Fruit fly (Drosophila melanogaster) whole organism, prepupa: ENCODE results near the gene CG42685.

Experiments
- Blimp-1 ChIP-seq: fragments of 200-800 bp; sonication (Bioruptor generic); optimal IDR thresholded peaks from 3 replicates; lab custom pipeline; 2017; ENCODE audit warnings: missing biosample characterization, missing genetic modification characterization, mild to moderate bottlenecking, moderate library complexity, missing genetic modification reagents
- CG10631 ChIP-seq: fragments of 200-800 bp; sonication (Bioruptor generic); optimal IDR thresholded peaks from 2 replicates; lab custom pipeline; 2016; ENCODE audit warnings: missing biosample characterization, missing genetic modification characterization
- CG10669 ChIP-seq: fragments of 200-800 bp; sonication (Bioruptor generic); optimal IDR thresholded peaks from 3 replicates; lab custom pipeline; 2018; ENCODE audit warnings: missing biosample characterization, mild to moderate bottlenecking, missing genetic modification characterization, moderate library complexity
- CG11762 ChIP-seq: fragments of 200-800 bp; sonication (Bioruptor generic); optimal IDR thresholded peaks from 3 replicates; lab custom pipeline; 2016; ENCODE audit warnings: missing biosample characterization, missing genetic modification characterization; ENCODE audit not compliant: insufficient read depth
- CG11902 ChIP-seq: fragments of 200-800 bp; sonication (Bioruptor generic); optimal IDR thresholded peaks from 3 replicates; lab custom pipeline; 2016; ENCODE audit warnings: missing biosample characterization, missing genetic modification characterization
- CG15336 ChIP-seq: fragments of 200-800 bp; sonication (Bioruptor generic); IDR thresholded peaks from 2 replicates; pipeline ENCODE4 v1.3.6; 2022; ENCODE audit warnings: missing biosample characterization, missing genetic modification characterization
- CG1621 ChIP-seq: fragments of 200-800 bp; sonication (Bioruptor generic); optimal IDR thresholded peaks from 3 replicates; lab custom pipeline; 2018; ENCODE audit warnings: missing biosample characterization, mild to moderate bottlenecking, missing genetic modification characterization
- CG31627 ChIP-seq: fragments of 200-800 bp; sonication (Bioruptor generic); optimal IDR thresholded peaks from 3 replicates; lab custom pipeline; 2016; ENCODE audit warnings: missing biosample characterization, missing genetic modification characterization
- CG32006 ChIP-seq: fragments of 200-800 bp; sonication (Bioruptor generic); optimal IDR thresholded peaks from 3 replicates; lab custom pipeline; 2017; ENCODE audit warnings: missing biosample characterization, mild to moderate bottlenecking, missing genetic modification characterization
- CG6163 ChIP-seq: fragments of 200-800 bp; sonication (Bioruptor generic); IDR thresholded peaks from 3 replicates; pipeline ENCODE4 v1.3.6; 2022; ENCODE audit warnings: missing biosample characterization, missing genetic modification characterization
- CG6276 ChIP-seq: fragments of 200-800 bp; sonication (Bioruptor generic); optimal IDR thresholded peaks from 2 replicates; lab custom pipeline; 2017; ENCODE audit warnings: missing biosample characterization, mild to moderate bottlenecking, missing genetic modification characterization
- CG6792 ChIP-seq: fragments of 200-800 bp; sonication (Bioruptor generic); optimal IDR thresholded peaks from 3 replicates; lab custom pipeline; 2016; ENCODE audit warnings: missing biosample characterization, missing genetic modification characterization
- CG7368 ChIP-seq: fragments of 200-800 bp; sonication (Bioruptor generic); optimal IDR thresholded peaks from 3 replicates; lab custom pipeline; 2016; ENCODE audit warnings: missing biosample characterization, missing genetic modification characterization
- CG8119 ChIP-seq: fragments of 200-800 bp; sonication (Bioruptor generic); IDR thresholded peaks from 3 replicates; pipeline ENCODE4 v1.3.6; 2022; ENCODE audit warnings: missing biosample characterization, missing genetic modification characterization
- CG8319 ChIP-seq: fragments of 200-800 bp; sonication (Bioruptor generic); optimal IDR thresholded peaks from 3 replicates; lab custom pipeline; 2016; ENCODE audit warnings: missing biosample characterization, missing genetic modification characterization
- CG8632 ChIP-seq: fragments of 200-800 bp; sonication (Bioruptor generic); optimal IDR thresholded peaks from 3 replicates; lab custom pipeline; 2016; ENCODE audit warnings: missing biosample characterization, missing genetic modification characterization
- CG9139 ChIP-seq: fragments of 200-800 bp; sonication (Bioruptor generic); optimal IDR thresholded peaks from 3 replicates; lab custom pipeline; 2017; ENCODE audit warnings: missing biosample characterization, mild to moderate bottlenecking, missing genetic modification characterization
- Eip75B ChIP-seq: fragments of 200-800 bp; sonication (Bioruptor generic); optimal IDR thresholded peaks from 3 replicates; lab custom pipeline; 2016; ENCODE audit warnings: missing biosample characterization, missing genetic modification characterization
- Eip78C ChIP-seq: fragments of 200-800 bp; sonication (Bioruptor generic); peaks from one replicate; lab custom pipeline; 2016; ENCODE audit warnings: missing biosample characterization, missing genetic modification characterization
- Eip93F ChIP-seq: fragments of 200-800 bp; sonication (Bioruptor generic); optimal IDR thresholded peaks from 2 replicates; lab custom pipeline; 2016; ENCODE audit warnings: missing biosample characterization, mild to moderate bottlenecking, missing genetic modification characterization
- Ets96B ChIP-seq: fragments of 200-800 bp; optimal IDR thresholded peaks from 2 replicates; lab custom pipeline; 2019; ENCODE audit warnings: missing biosample characterization, mild to moderate bottlenecking, missing genetic modification characterization, moderate library complexity
- Gug ChIP-seq: fragments of 200-800 bp; sonication (Bioruptor generic); IDR thresholded peaks from 2 replicates; pipeline ENCODE4 v1.3.6; 2022; ENCODE audit warnings: missing biosample characterization, missing genetic modification characterization
- Hr39 ChIP-seq: fragments of 200-800 bp; sonication (Bioruptor generic); optimal IDR thresholded peaks from 2 replicates; lab custom pipeline; 2016; ENCODE audit warnings: missing biosample characterization, missing genetic modification characterization
- Hr4 ChIP-seq: fragments of 200-800 bp; sonication (Bioruptor generic); optimal IDR thresholded peaks from 3 replicates; lab custom pipeline; 2016; ENCODE audit warnings: missing biosample characterization, missing genetic modification characterization
- Lpt ChIP-seq: fragments of 200-800 bp; sonication (Bioruptor generic); optimal IDR thresholded peaks from 3 replicates; lab custom pipeline; 2016; ENCODE audit warnings: missing biosample characterization, missing genetic modification characterization
- Met ChIP-seq: fragments of 200-800 bp; sonication (Bioruptor generic); optimal IDR thresholded peaks from 3 replicates; lab custom pipeline; 2016; ENCODE audit warnings: missing biosample characterization, missing genetic modification characterization
- Smox ChIP-seq: fragments of 200-800 bp; sonication (Bioruptor generic); optimal IDR thresholded peaks from 3 replicates; lab custom pipeline; 2016; ENCODE audit warnings: missing biosample characterization, missing genetic modification characterization
- Sox102F ChIP-seq: fragments of 200-800 bp; sonication (Bioruptor generic); optimal IDR thresholded peaks from 2 replicates; lab custom pipeline; 2016; ENCODE audit warnings: missing biosample characterization, mild to moderate bottlenecking, missing genetic modification characterization
- Sox15 ChIP-seq: fragments of 200-800 bp; sonication (Bioruptor generic); optimal IDR thresholded peaks from 3 replicates; lab custom pipeline; 2016; ENCODE audit warnings: missing biosample characterization, missing genetic modification characterization
- achi ChIP-seq: fragments of 200-800 bp; sonication (Bioruptor generic); optimal IDR thresholded peaks from 3 replicates; lab custom pipeline; 2016; ENCODE audit warnings: missing biosample characterization, missing genetic modification characterization
- cyc ChIP-seq: fragments of 200-800 bp; sonication (Bioruptor generic); optimal IDR thresholded peaks from 3 replicates; lab custom pipeline; 2016; ENCODE audit warnings: missing biosample characterization, missing genetic modification characterization
- dsx ChIP-seq: fragments of 200-800 bp; optimal IDR thresholded peaks from 3 replicates; lab custom pipeline; 2019; ENCODE audit warnings: missing biosample characterization, mild to moderate bottlenecking, missing genetic modification characterization, moderate library complexity; ENCODE audit not compliant: poor library complexity, severe bottlenecking
- eg ChIP-seq: fragments of 200-800 bp; sonication (Bioruptor generic); IDR thresholded peaks from 3 replicates; pipeline ENCODE4 v1.3.6; 2022; ENCODE audit warnings: missing biosample characterization, missing genetic modification characterization
- esn ChIP-seq: fragments of 200-800 bp; sonication (Bioruptor generic); optimal IDR thresholded peaks from 2 replicates; lab custom pipeline; 2016; ENCODE audit warnings: missing biosample characterization, mild to moderate bottlenecking, missing genetic modification characterization, moderate library complexity
- fd59A ChIP-seq: fragments of 200-800 bp; sonication (Bioruptor generic); optimal IDR thresholded peaks from 2 replicates; lab custom pipeline; 2017; ENCODE audit warnings: missing biosample characterization, mild to moderate bottlenecking, missing genetic modification characterization, missing genetic modification reagents
- fd85E ChIP-seq: fragments of 200-800 bp; sonication (Bioruptor generic); optimal IDR thresholded peaks from 3 replicates; lab custom pipeline; 2016; ENCODE audit warnings: missing biosample characterization, missing genetic modification characterization
- fkh ChIP-seq: fragments of 200-800 bp; sonication (Bioruptor generic); optimal IDR thresholded peaks from 3 replicates; lab custom pipeline; 2017; ENCODE audit warnings: missing biosample characterization, mild to moderate bottlenecking, missing genetic modification characterization, moderate library complexity
- lz ChIP-seq: fragments of 200-800 bp; sonication (Bioruptor generic); optimal IDR thresholded peaks from 3 replicates; lab custom pipeline; 2016; ENCODE audit warnings: missing biosample characterization, missing genetic modification characterization
- pdm3 ChIP-seq: fragments of 200-800 bp; sonication (Bioruptor generic); optimal IDR thresholded peaks from 3 replicates; lab custom pipeline; 2016; ENCODE audit warnings: missing biosample characterization, missing genetic modification characterization
- salr ChIP-seq, 2 experiments: fragments of 200-800 bp; sonication (Bioruptor generic); optimal IDR thresholded peaks; 3 replicates each; lab custom pipeline; 2016 to 2018; ENCODE audit warnings: missing biosample characterization in 2 of 2, missing genetic modification characterization in 2 of 2, mild to moderate bottlenecking in 1 of 2
- svp ChIP-seq: fragments of 200-800 bp; sonication (Bioruptor generic); peaks from one replicate; lab custom pipeline; 2016; ENCODE audit warnings: missing biosample characterization, missing genetic modification characterization
- topi ChIP-seq: fragments of 200-800 bp; sonication (Bioruptor generic); optimal IDR thresholded peaks from 3 replicates; lab custom pipeline; 2016; ENCODE audit warnings: missing biosample characterization, missing genetic modification characterization
- vri ChIP-seq: fragments of 200-800 bp; sonication (Bioruptor generic); optimal IDR thresholded peaks from 3 replicates; lab custom pipeline; 2016; ENCODE audit warnings: missing biosample characterization, mild to moderate bottlenecking, missing genetic modification characterization

CG42685 gene

DNA sequence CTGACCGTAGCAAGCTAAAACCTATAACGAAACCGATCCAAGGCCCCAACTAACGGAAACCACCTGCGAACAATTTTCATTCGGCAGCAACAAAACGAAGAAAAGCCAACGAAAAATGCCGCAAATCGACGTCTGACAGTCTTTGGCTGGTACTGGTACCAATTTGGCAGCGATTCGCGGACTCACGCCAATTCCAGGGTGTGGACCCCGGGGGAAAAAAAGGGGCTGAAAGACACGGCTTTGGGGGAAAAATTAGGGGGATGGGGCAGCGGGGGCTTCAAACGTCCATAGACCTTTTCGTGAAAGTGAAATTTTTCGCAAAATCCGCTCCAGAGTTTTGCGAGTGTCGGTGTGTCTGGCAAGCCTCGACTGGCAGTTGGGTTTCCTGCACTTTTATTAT, 36.4 kb downstream of the CG42685 start:
- TF ChIP-seq vri (GFP tag; lab: Kevin White, UChicago) (no peak), eg (peak; percentile 56; the same call in 1 of the 3 replicates), CG8119 (peak; percentile 39; the same call in 1 of the 3 replicates), CG15336 (GFP tag; lab: Robert Waterston, UW) (0 out of 2 replicates have a peak, but pooled peaks have one; percentile 14), CG8632 (no peak)

dm6 chr2L:14690791-14691190, 39.2 kb downstream of the CG42685 start:
- TF ChIP-seq Sox102F (peak; percentile 46), Blimp-1 (GFP tag; lab: Kevin White, UChicago) (no peak), eg (0 out of 3 replicates have a peak, but pooled peaks have one; percentile 8), CG6792 (GFP tag; lab: Kevin White, UChicago) (no peak), cyc (GFP tag; lab: Kevin White, UChicago) (peak; percentile 46), topi (peak; percentile 42), Hr39 (GFP tag; lab: Kevin White, UChicago) (peak; percentile 39), CG31627 (GFP tag; lab: Kevin White, UChicago) (peak; percentile 5), lz (GFP tag; lab: Kevin White, UChicago) (peak; percentile 24), Hr4 (GFP tag; lab: Kevin White, UChicago) (peak; percentile 8), Smox (peak; percentile 36), Eip78C (GFP tag; lab: Kevin White, UChicago) (peak; percentile 74), fd85E (GFP tag; lab: Kevin White, UChicago) (no peak), Met (peak; percentile 54), CG6276 (GFP tag; lab: Kevin White, UChicago) (no peak), CG10631 (GFP tag; lab: Kevin White, UChicago) (peak; percentile 8), svp (peak; percentile 73), esn (GFP tag; lab: Kevin White, UChicago) (peak; percentile 55), dsx (GFP tag; lab: Kevin White, UChicago) (no peak)

- TF ChIP-seq pdm3 (GFP tag; lab: Kevin White, UChicago) (no peak), CG6792 (GFP tag; lab: Kevin White, UChicago) (no peak), CG7368 (no peak), topi (no peak), Ets96B (tag; lab: Kevin White, UChicago) (no peak), CG11762 (GFP tag; lab: Kevin White, UChicago) (no peak), Eip93F (GFP tag; lab: Kevin White, UChicago) (no peak), eg (no peak), Eip75B (GFP tag; lab: Kevin White, UChicago) (no peak), vri (GFP tag; lab: Kevin White, UChicago) (no peak), CG32006 (GFP tag; lab: Kevin White, UChicago) (no peak), fd59A (GFP tag; lab: Kevin White, UChicago) (no peak), CG8632 (no peak), fkh (GFP tag; lab: Kevin White, UChicago) (no peak), CG11902 (GFP tag; lab: Kevin White, UChicago) (no peak), CG1621 (tag; lab: Kevin White, UChicago) (no peak)
- TF ChIP-seq, all 60 proteins: peak for 0
These were observed 39.7 kb downstream of the CG42685 start for dm6 chr2L:14690285-14690684.

DNA sequence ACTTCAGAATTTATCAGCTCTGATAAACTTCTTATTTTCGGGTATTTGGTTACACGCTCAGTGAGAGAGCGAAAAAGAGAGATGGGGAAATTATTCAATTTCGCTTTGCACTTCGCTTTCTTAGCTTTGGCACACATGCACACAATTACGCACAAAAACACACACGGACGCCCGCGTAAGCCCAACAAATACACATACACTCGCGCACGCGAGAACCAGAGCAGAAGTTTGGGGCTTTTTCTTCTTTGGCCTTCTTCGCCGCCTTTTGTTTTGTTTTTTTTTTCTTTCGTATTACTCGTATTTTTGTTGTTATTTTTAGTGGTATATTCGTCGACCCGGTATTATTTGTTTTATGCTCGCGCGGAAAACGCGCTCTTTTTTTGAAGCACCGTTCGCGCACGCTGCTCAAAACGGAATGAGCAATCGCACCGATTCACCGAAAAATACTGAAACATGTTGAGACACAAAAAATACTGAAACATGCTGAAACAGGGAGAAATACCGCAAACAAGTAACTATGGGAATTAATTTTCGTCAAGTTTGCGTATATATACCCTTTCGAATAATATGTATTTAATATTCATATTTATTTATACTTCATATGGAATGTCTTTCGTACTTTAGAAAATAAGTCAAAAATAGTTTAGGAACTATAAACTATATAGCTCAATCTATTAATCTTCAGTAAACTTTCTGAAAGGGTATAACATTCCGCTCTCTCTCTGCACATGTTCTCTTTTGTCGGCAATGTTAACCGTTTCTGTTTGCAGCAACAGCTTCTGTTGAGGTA, 40.9 kb downstream of the CG42685 start, which contains the start of gene osp:
osp (minus strand) TSS at position 419 of the 790 bp plus-strand sequence.
- peak; percentile 100 for TF ChIP-seq eg
- TF ChIP-seq Sox15 (GFP tag; lab: Kevin White, UChicago): peak; percentile 93
- TF ChIP-seq fd85E (GFP tag; lab: Kevin White, UChicago): peak; percentile 90
- peak; percentile 98 for TF ChIP-seq achi (GFP tag; lab: Kevin White, UChicago)
- peak; percentile 97 for TF ChIP-seq topi
- TF ChIP-seq CG7368: peak; percentile 97
- peak; percentile 94 for TF ChIP-seq Eip75B (GFP tag; lab: Kevin White, UChicago)
- TF ChIP-seq CG6163: peak; percentile 99
- TF ChIP-seq CG6792 (GFP tag; lab: Kevin White, UChicago): peak; percentile 98
- TF ChIP-seq CG10669 (GFP tag; lab: Kevin White, UChicago): peak; percentile 99
- TF ChIP-seq CG8319 (GFP tag; lab: Kevin White, UChicago): peak; percentile 96
- TF ChIP-seq svp: peak; percentile 99
- TF ChIP-seq dsx (GFP tag; lab: Kevin White, UChicago): peak; percentile 99
- TF ChIP-seq salr (GFP tag; optimal IDR thresholded peaks at IDR 0.05; lab: Kevin White, UChicago): peak; percentile 92 to 96
- peak; percentile 98 for TF ChIP-seq Lpt (GFP tag; lab: Kevin White, UChicago)
- peak; percentile 98 for TF ChIP-seq CG9139
- peak; percentile 92 for TF ChIP-seq fkh (GFP tag; lab: Kevin White, UChicago)
- TF ChIP-seq Gug: peak; percentile 99
- peak; percentile 92 for TF ChIP-seq Eip93F (GFP tag; lab: Kevin White, UChicago)
- TF ChIP-seq lz (GFP tag; lab: Kevin White, UChicago): peak; percentile 95
- TF ChIP-seq CG15336 (GFP tag; lab: Robert Waterston, UW): peak; percentile 100
- peak; percentile 100 for TF ChIP-seq Eip78C (GFP tag; lab: Kevin White, UChicago)
